Fruit fly (Drosophila melanogaster) whole organism, adult: Measurements from ENCODE around the gene shd.

Experiments used
- CG11617 ChIP-seq: fragments of 200-800 bp; sonication (Bioruptor generic); optimal IDR thresholded peaks from 2 replicates; lab custom pipeline; 2017; ENCODE audit warnings: mild to moderate bottlenecking, missing biosample characterization, missing genetic modification reagents, missing genetic modification characterization
- CG12768 ChIP-seq: fragments of 200-800 bp; sonication (Bioruptor generic); optimal IDR thresholded peaks from 2 replicates; lab custom pipeline; 2017; ENCODE audit warnings: missing biosample characterization, missing genetic modification characterization, mild to moderate bottlenecking, moderate library complexity, missing genetic modification reagents
- CG14711 ChIP-seq: fragments of 200-800 bp; sonication (Bioruptor generic); optimal IDR thresholded peaks from 2 replicates; lab custom pipeline; 2018; ENCODE audit warnings: missing biosample characterization, mild to moderate bottlenecking, missing genetic modification characterization, moderate library complexity
- CG1620 ChIP-seq: fragments of 200-800 bp; sonication (Bioruptor generic); optimal IDR thresholded peaks from 2 replicates; lab custom pipeline; 2016; ENCODE audit warnings: missing biosample characterization, missing genetic modification characterization
- CG33017 ChIP-seq: fragments of 200-800 bp; sonication (Bioruptor generic); optimal IDR thresholded peaks from 2 replicates; lab custom pipeline; 2018; ENCODE audit warnings: missing biosample characterization, mild to moderate bottlenecking, missing genetic modification characterization, moderate library complexity
- CG5204 ChIP-seq: fragments of 200-800 bp; sonication (Bioruptor generic); optimal IDR thresholded peaks from 2 replicates; lab custom pipeline; 2016; ENCODE audit warnings: missing biosample characterization, missing genetic modification characterization
- CG7045 ChIP-seq: fragments of 200-800 bp; sonication (Bioruptor generic); optimal IDR thresholded peaks from 2 replicates; lab custom pipeline; 2017; ENCODE audit warnings: missing biosample characterization, mild to moderate bottlenecking, missing genetic modification characterization
- CG7101 ChIP-seq: fragments of 200-800 bp; sonication (Bioruptor generic); optimal IDR thresholded peaks from 2 replicates; lab custom pipeline; 2018; ENCODE audit warnings: missing biosample characterization, mild to moderate bottlenecking, missing genetic modification characterization, moderate library complexity
- Clk ChIP-seq: fragments of 200-800 bp; sonication (Bioruptor generic); optimal IDR thresholded peaks from 2 replicates; lab custom pipeline; 2017; ENCODE audit warnings: missing biosample characterization, missing genetic modification characterization
- Crg-1 ChIP-seq: fragments of 200-800 bp; sonication (Bioruptor generic); optimal IDR thresholded peaks from 2 replicates; lab custom pipeline; 2016; ENCODE audit warnings: missing biosample characterization, missing genetic modification characterization
- Hr96 ChIP-seq: fragments of 200-800 bp; sonication (Bioruptor generic); optimal IDR thresholded peaks from 2 replicates; lab custom pipeline; 2016; ENCODE audit warnings: missing biosample characterization, missing genetic modification characterization
- Mnt ChIP-seq: fragments of 200-800 bp; sonication (Bioruptor generic); optimal IDR thresholded peaks from 2 replicates; lab custom pipeline; 2016; ENCODE audit warnings: missing biosample characterization, mild to moderate bottlenecking, missing genetic modification characterization
- bab1 ChIP-seq: fragments of 200-800 bp; sonication (Bioruptor generic); optimal IDR thresholded peaks from 3 replicates; lab custom pipeline; 2019; ENCODE audit warnings: missing biosample characterization, mild to moderate bottlenecking, missing genetic modification characterization, moderate library complexity
- cic ChIP-seq: fragments of 200-800 bp; sonication (Bioruptor generic); optimal IDR thresholded peaks from 2 replicates; lab custom pipeline; 2017; ENCODE audit warnings: missing biosample characterization, mild to moderate bottlenecking, missing genetic modification characterization, moderate library complexity
- cnc ChIP-seq, 2 experiments: fragments of >200 bp; optimal IDR thresholded peaks; 2 replicates each; lab custom pipeline; 2017
- kay ChIP-seq: fragments of 200-800 bp; sonication (Bioruptor generic); peaks from one replicate; lab custom pipeline; 2016; ENCODE audit warnings: missing biosample characterization, missing genetic modification characterization, borderline replicate concordance
- ovo ChIP-seq: fragments of 200-800 bp; sonication (Bioruptor generic); optimal IDR thresholded peaks from 2 replicates; lab custom pipeline; 2016; ENCODE audit warnings: missing biosample characterization, missing genetic modification characterization
- pad ChIP-seq: fragments of 200-800 bp; sonication (Bioruptor generic); optimal IDR thresholded peaks from 3 replicates; lab custom pipeline; 2017; ENCODE audit warnings: missing biosample characterization, missing genetic modification characterization, mild to moderate bottlenecking, moderate library complexity, missing genetic modification reagents
- tj ChIP-seq: fragments of 200-800 bp; sonication (Bioruptor generic); optimal IDR thresholded peaks from 3 replicates; lab custom pipeline; 2017; ENCODE audit warnings: missing biosample characterization, mild to moderate bottlenecking, missing genetic modification characterization, moderate library complexity
- toe ChIP-seq: fragments of 200-800 bp; sonication (Bioruptor generic); optimal IDR thresholded peaks from 2 replicates; lab custom pipeline; 2016; ENCODE audit warnings: missing biosample characterization, missing genetic modification characterization

The shd gene

dm6 chr3L:14615187-14615586 lies 929 bp downstream of the shd start:
- no peak for TF ChIP-seq cnc (optimal IDR thresholded peaks at IDR 0.05; lab: Kevin White, UChicago)
- no peak for TF ChIP-seq tj (GFP tag; lab: Kevin White, UChicago)
- TF ChIP-seq cic: no peak
- TF ChIP-seq toe (GFP tag; lab: Kevin White, UChicago): no peak
- no peak for TF ChIP-seq Hr96 (GFP tag; lab: Kevin White, UChicago)

DNA sequence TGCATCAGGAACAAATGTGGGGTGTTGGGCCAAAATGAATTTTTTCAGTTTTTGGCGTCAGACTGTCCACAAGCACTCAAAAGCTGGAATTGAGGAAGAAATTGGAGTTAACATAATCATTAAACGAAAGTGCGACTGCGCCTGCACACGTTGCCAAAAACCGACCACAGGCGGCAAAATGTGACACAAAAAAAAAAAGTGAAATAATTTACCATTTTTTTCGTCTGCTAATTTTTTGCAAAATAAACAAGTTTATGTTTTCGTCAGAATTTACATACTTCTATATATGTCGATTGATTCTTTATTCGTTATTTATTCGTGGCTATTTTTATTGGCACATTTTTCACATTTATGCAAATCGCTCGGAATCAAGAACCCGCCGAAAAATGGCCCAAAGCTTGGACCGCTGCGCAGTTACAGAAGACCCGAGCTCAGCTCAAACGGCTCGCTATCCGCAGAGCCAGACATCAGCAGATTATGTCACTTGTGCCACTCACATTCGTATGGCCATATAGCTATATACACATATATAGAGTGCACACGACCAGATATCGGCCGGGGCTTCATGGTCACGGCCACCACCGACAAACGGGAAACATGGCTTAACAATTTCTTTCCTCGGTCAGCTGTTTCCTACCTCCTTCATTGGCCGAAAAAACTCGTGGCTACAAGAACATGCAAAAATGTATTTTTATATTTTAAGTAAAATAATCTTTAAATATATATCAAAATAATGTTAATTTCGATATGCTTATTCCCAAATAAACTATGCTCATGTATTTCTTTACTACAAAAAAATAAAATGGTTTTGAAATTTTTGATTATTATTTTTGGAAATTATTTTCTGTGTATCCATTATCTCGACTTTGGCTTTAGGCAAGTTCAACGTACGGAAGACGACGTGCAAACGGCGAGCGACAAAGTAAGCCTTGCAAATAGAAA lies 2.1 kb downstream of the shd start:
- TF ChIP-seq tj (GFP tag; lab: Kevin White, UChicago) (peak; percentile 91), Mnt (GFP tag; lab: Kevin White, UChicago) (no peak), kay (GFP tag; lab: Kevin White, UChicago) (no peak), cic (no peak), bab1 (GFP tag; lab: Kevin White, UChicago) (peak; percentile 28), Crg-1 (GFP tag; lab: Kevin White, UChicago) (no peak), CG5204 (GFP tag; lab: Kevin White, UChicago) (no peak), CG12768 (GFP tag; lab: Kevin White, UChicago) (no peak), pad (GFP tag; lab: Kevin White, UChicago) (no peak), CG14711 (tag; lab: Kevin White, UChicago) (no peak), Clk (no peak), CG7101 (tag; lab: Kevin White, UChicago) (no peak), toe (GFP tag; lab: Kevin White, UChicago) (no peak), CG33017 (no peak), cnc (optimal IDR thresholded peaks at IDR 0.05; lab: Kevin White, UChicago) (no peak)

DNA sequence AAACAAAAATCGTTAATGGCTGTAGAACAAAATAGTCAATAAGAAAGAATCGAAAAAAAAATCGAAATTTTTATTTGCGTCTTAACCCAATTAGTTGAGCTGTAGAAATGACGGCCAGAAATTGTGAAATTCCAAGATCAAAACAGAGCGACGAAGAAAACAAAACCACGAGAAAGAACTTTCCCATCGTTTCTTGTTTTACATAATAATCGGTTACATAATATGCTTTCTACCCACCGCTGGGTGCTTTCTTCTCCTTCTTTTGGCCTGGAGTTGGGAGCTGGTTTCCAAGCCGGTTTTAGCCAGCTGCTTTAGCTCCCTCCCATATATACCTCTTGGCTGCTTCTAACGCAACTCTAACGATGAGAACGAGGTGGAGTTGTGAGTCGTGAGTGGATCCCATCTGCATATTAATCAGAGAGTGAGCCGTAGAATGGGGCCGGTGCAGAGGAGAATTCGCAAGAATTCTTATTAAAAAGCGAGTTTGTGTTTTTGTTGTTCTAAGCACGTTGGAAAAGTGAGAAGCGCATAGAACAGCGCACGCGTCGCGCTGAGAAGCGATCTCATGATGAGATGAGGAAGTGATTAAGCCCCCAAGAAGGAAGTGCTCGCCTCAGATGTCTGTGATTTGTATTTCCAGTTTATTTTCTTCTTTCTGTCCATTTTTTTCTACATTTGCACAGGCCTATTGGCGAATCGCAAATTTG lies 3.4 kb downstream of the shd start:
- TF ChIP-seq pad (GFP tag; lab: Kevin White, UChicago) (no peak), CG12768 (GFP tag; lab: Kevin White, UChicago) (no peak), toe (GFP tag; lab: Kevin White, UChicago) (no peak), CG7101 (tag; lab: Kevin White, UChicago) (no peak), kay (GFP tag; lab: Kevin White, UChicago) (no peak), ovo (no peak), Crg-1 (GFP tag; lab: Kevin White, UChicago) (no peak), bab1 (GFP tag; lab: Kevin White, UChicago) (no peak)

DNA sequence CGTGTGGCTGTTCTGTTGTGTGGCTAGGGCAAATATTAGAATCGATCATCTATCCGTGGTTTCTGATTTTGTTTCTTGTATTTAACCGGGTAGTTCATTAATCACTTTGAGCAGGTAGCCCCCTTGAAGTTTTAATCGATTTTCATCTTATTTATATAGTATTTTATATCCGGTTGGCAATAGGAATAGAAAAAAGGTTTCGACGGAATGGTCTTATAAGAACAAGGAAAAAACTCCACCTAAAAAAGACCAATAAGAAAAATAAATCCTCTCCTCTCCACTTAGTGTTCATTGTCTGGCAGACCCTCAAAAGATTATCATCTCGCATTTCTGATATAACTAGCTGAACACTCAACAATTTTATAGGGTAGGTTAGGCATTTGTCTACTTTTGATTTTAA lies 4.2 kb downstream of the shd start:
- no peak for TF ChIP-seq bab1 (GFP tag; lab: Kevin White, UChicago)
- no peak for TF ChIP-seq cic
- TF ChIP-seq Clk: no peak
- no peak for TF ChIP-seq CG33017
- no peak for TF ChIP-seq CG5204 (GFP tag; lab: Kevin White, UChicago)
- TF ChIP-seq Mnt (GFP tag; lab: Kevin White, UChicago): no peak
- TF ChIP-seq CG14711 (tag; lab: Kevin White, UChicago): no peak
- no peak for TF ChIP-seq Hr96 (GFP tag; lab: Kevin White, UChicago)
- no peak for TF ChIP-seq CG7101 (tag; lab: Kevin White, UChicago)
- TF ChIP-seq kay (GFP tag; lab: Kevin White, UChicago): no peak
- TF ChIP-seq pad (GFP tag; lab: Kevin White, UChicago): no peak
- no peak for TF ChIP-seq CG7045 (GFP tag; lab: Kevin White, UChicago)
- TF ChIP-seq cnc (optimal IDR thresholded peaks at IDR 0.05; lab: Kevin White, UChicago): no peak
- no peak for TF ChIP-seq ovo
- no peak for TF ChIP-seq toe (GFP tag; lab: Kevin White, UChicago)
- no peak for TF ChIP-seq CG11617
- no peak for TF ChIP-seq CG1620 (GFP tag; lab: Kevin White, UChicago)

DNA sequence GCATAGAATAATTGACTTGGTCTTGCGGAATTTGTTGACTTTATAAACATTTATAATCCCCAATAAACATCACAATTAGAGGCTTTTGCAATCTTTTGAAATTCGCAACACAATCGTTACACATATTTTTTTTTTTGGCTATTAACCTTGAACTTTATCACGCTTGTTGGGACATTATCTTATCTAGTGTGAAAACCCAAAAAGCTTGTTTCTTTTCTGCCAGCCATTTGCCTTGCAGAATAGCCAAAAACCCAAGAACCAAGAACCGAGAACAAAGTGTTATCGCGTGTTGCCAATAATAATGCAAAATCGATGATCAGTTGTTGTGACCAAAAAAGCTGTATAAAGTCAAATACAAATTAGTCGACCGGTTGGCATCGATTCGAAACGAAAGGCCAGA lies 4.7 kb downstream of the shd start:
- no peak for TF ChIP-seq cic
- TF ChIP-seq Clk: no peak
- no peak for TF ChIP-seq ovo
- no peak for TF ChIP-seq pad (GFP tag; lab: Kevin White, UChicago)
- no peak for TF ChIP-seq CG14711 (tag; lab: Kevin White, UChicago)
- TF ChIP-seq CG7101 (tag; lab: Kevin White, UChicago): no peak
- TF ChIP-seq toe (GFP tag; lab: Kevin White, UChicago): no peak
- TF ChIP-seq tj (GFP tag; lab: Kevin White, UChicago): no peak
- TF ChIP-seq kay (GFP tag; lab: Kevin White, UChicago): no peak
- no peak for TF ChIP-seq CG11617
- TF ChIP-seq CG5204 (GFP tag; lab: Kevin White, UChicago): no peak

- TF ChIP-seq kay (GFP tag; lab: Kevin White, UChicago) (peak; percentile 18), Mnt (GFP tag; lab: Kevin White, UChicago) (no peak)
Observed at dm6 chr3L:14621464-14621863, 7.2 kb downstream of the shd start.
